Worm (Caenorhabditis elegans): ENCODE data around the gene C56C10.6.

- TF ChIP-seq ztf-11 (tag; optimal IDR thresholded peaks at IDR 0.05) (no peak), ham-2 (GFP tag; optimal IDR thresholded peaks at IDR 0.05) (no peak), nhr-12 (tag; optimal IDR thresholded peaks at IDR 0.05) (no peak), hlh-1 (tag; optimal IDR thresholded peaks at IDR 0.05) (no peak)
Measured at ce11 chrII:6575647-6576046, 5.5 kb downstream of the C56C10.6 start, which contains the start of gene sra-29.
